Fruit fly (Drosophila melanogaster): Measurements from ENCODE around the gene Eig71Ef.
A peak's percentile ranks its signal among the peaks of the same experiment; 100 is the strongest.

Gene Eig71Ef

DNA sequence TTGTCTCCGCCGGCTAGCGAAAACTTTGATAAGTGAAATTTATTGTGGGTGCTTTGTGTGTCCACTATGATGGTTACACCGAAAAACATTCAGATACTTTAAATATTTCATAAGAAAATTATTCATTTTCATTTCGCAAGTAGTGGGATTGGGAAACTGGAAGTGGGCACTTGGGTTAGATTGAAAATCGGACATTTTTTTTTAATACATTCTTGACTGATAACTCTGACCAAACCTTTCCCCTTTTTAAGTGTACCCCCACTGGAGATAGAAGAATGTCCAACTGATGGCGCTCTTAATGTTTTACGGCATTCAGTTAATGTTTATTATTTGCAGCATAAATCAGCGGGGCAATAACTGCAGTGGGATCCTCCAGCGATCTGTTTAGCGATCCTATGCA, 20.5 kb upstream of the Eig71Ef start (continued):
- TF ChIP-seq cad (GFP tag; optimal IDR thresholded peaks at IDR 0.05) (no peak), CG8089 (GFP tag; optimal IDR thresholded peaks at IDR 0.05) (no peak), CG11723 (GFP tag; optimal IDR thresholded peaks at IDR 0.05) (no peak), Stat92E (GFP tag; optimal IDR thresholded peaks at IDR 0.05) (no peak), CG13296 (GFP tag; optimal IDR thresholded peaks at IDR 0.05) (no peak), CG11093 (GFP tag; IDR thresholded peaks at IDR 0.05) (no peak), CG17568 (GFP tag; optimal IDR thresholded peaks at IDR 0.05) (no peak), Xbp1 (GFP tag; optimal IDR thresholded peaks at IDR 0.05) (no peak), CG12104 (GFP tag; optimal IDR thresholded peaks at IDR 0.05) (no peak), CG2120 (GFP tag; optimal IDR thresholded peaks at IDR 0.05) (peak; percentile 18), Mrtf (GFP tag; IDR thresholded peaks at IDR 0.05) (no peak), CG6689 (GFP tag; IDR thresholded peaks at IDR 0.05) (no peak), TFAM (GFP tag; optimal IDR thresholded peaks at IDR 0.05) (no peak), pros (GFP tag; optimal IDR thresholded peaks at IDR 0.05) (no peak), CG42726 (GFP tag; IDR thresholded peaks at IDR 0.05; ENCODE audit: partially characterized antibody) (no peak), CG11398 (GFP tag; optimal IDR thresholded peaks at IDR 0.05) (no peak), ato (GFP tag; IDR thresholded peaks at IDR 0.05; ENCODE audit: partially characterized antibody) (no peak), salm (tag; optimal IDR thresholded peaks at IDR 0.05) (no peak), CG16863 (GFP tag; optimal IDR thresholded peaks at IDR 0.05) (no peak), Sox100B (GFP tag; optimal IDR thresholded peaks at IDR 0.05) (no peak), Dip2 (GFP tag; IDR thresholded peaks at IDR 0.05) (no peak), pb (GFP tag; optimal IDR thresholded peaks at IDR 0.05) (no peak), CG1233 (GFP tag; optimal IDR thresholded peaks at IDR 0.05) (no peak), Ada2b (GFP tag; IDR thresholded peaks at IDR 0.05) (0 out of 2 replicates have a peak, but pooled peaks have one; percentile 14), CG18764 (GFP tag; optimal IDR thresholded peaks at IDR 0.05) (no peak), CG17361 (GFP tag; IDR thresholded peaks at IDR 0.05) (no peak), shn (GFP tag; optimal IDR thresholded peaks at IDR 0.05) (no peak), gt (GFP tag; IDR thresholded peaks at IDR 0.05) (no peak), Med (GFP tag) (peak; percentile 37), CG17328 (GFP tag; IDR thresholded peaks at IDR 0.05) (no peak), gcm2 (GFP tag; optimal IDR thresholded peaks at IDR 0.05) (no peak), CG18011 (GFP tag; optimal IDR thresholded peaks at IDR 0.05) (no peak), CG7987 (GFP tag; optimal IDR thresholded peaks at IDR 0.05) (no peak), CG11504 (tag; optimal IDR thresholded peaks at IDR 0.05) (peak; percentile 32), gem (tag; optimal IDR thresholded peaks at IDR 0.05) (peak; percentile 44), CG14965 (GFP tag; optimal IDR thresholded peaks at IDR 0.05; ENCODE audit: borderline replicate concordance) (no peak), tll (GFP tag; optimal IDR thresholded peaks at IDR 0.05) (no peak), CG10366 (GFP tag; IDR thresholded peaks at IDR 0.05) (no peak), HLH4C (GFP tag; IDR thresholded peaks at IDR 0.05; ENCODE audit: partially characterized antibody) (no peak), CG4360 (GFP tag; IDR thresholded peaks at IDR 0.05) (no peak), CG10321 (GFP tag; IDR thresholded peaks at IDR 0.05) (0 out of 2 replicates have a peak, but pooled peaks have one; percentile 5), p53 (GFP tag; optimal IDR thresholded peaks at IDR 0.05) (no peak), E2f2 (GFP tag; IDR thresholded peaks at IDR 0.05) (no peak), Abd-B (GFP tag; optimal IDR thresholded peaks at IDR 0.05) (no peak), Hr51 (GFP tag; optimal IDR thresholded peaks at IDR 0.05) (peak in 1 of 2 experiments; percentile 10), dati (GFP tag; IDR thresholded peaks at IDR 0.05) (no peak), HLH54F (GFP tag; optimal IDR thresholded peaks at IDR 0.05) (no peak), en (GFP tag; optimal IDR thresholded peaks at IDR 0.05) (no peak), CG17385 (GFP tag; optimal IDR thresholded peaks at IDR 0.05) (no peak), twi (tag; optimal IDR thresholded peaks at IDR 0.05) (no peak), CG4424 (GFP tag; optimal IDR thresholded peaks at IDR 0.05) (no peak), h (optimal IDR thresholded peaks at IDR 0.05) (no peak)

Measured in whole organism, embryonic.